Fruit fly (Drosophila melanogaster): ENCODE data around the gene dos.

Gene dos

DNA sequence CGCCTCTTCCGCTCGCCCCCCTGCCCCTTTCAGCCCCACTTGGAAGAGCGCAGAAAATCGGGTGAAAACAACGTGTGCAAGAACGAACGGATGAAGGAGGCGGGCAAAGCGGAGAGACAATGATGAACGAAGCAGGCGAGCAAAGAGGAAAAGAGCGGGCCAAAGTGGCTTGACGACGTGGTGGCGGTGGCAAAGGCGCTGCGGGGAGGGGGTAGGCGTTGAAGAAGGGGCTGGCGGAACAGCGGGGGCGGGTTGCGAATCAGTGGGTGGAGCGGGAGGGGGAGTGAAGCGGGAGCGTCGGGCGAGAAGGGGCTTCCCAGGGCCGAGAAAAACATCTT, 43.5 kb downstream of the dos start (continued):
- TF ChIP-seq pum (GFP tag; optimal IDR thresholded peaks at IDR 0.05), result no peak
- TF ChIP-seq CG14710 (tag; optimal IDR thresholded peaks at IDR 0.05), result no peak
- no peak for TF ChIP-seq CG17912 (GFP tag; optimal IDR thresholded peaks at IDR 0.05)
- no peak for TF ChIP-seq CkIIα-i1 (GFP tag; IDR thresholded peaks at IDR 0.05)
- TF ChIP-seq CG31365 (tag; optimal IDR thresholded peaks at IDR 0.05), result no peak
- TF ChIP-seq CG7839 (tag; optimal IDR thresholded peaks at IDR 0.05), result no peak
- TF ChIP-seq ssp (GFP tag; IDR thresholded peaks at IDR 0.05), result no peak
- no peak for TF ChIP-seq Atf3 (GFP tag; optimal IDR thresholded peaks at IDR 0.05)
- TF ChIP-seq Sin3A (optimal IDR thresholded peaks at IDR 0.05), result no peak
- no peak for TF ChIP-seq Ets65A (GFP tag)
- TF ChIP-seq cwo (GFP tag; optimal IDR thresholded peaks at IDR 0.05), result no peak
- no peak for TF ChIP-seq onecut (GFP tag; IDR thresholded peaks at IDR 0.05)
- no peak for TF ChIP-seq sens-2 (GFP tag; IDR thresholded peaks at IDR 0.05)
- no peak for TF ChIP-seq inv (GFP tag; IDR thresholded peaks at IDR 0.05; ENCODE audit: partially characterized antibody)
- TF ChIP-seq HmgZ (tag; optimal IDR thresholded peaks at IDR 0.05), result peak; percentile 6
- no peak for TF ChIP-seq grau (tag; optimal IDR thresholded peaks at IDR 0.05)
- TF ChIP-seq Dek (tag; optimal IDR thresholded peaks at IDR 0.05), result no peak
- no peak for TF ChIP-seq CG13424 (tag; optimal IDR thresholded peaks at IDR 0.05)
- no peak for TF ChIP-seq YL-1 (GFP tag; optimal IDR thresholded peaks at IDR 0.05)
- TF ChIP-seq CG10543 (GFP tag; optimal IDR thresholded peaks at IDR 0.05), result peak; percentile 35
- TF ChIP-seq CG9609 (GFP tag; optimal IDR thresholded peaks at IDR 0.05), result no peak
- no peak for TF ChIP-seq CG43689 (GFP tag; IDR thresholded peaks at IDR 0.05)
- no peak for TF ChIP-seq gce (GFP tag; IDR thresholded peaks at IDR 0.05)
- TF ChIP-seq CG31224 (GFP tag; IDR thresholded peaks at IDR 0.05), result 0 out of 2 replicates have a peak, but pooled peaks have one; percentile 21
- no peak for TF ChIP-seq sna (GFP tag; IDR thresholded peaks at IDR 0.05; ENCODE audit: partially characterized antibody)
- TF ChIP-seq CG32767 (GFP tag; IDR thresholded peaks at IDR 0.05), result no peak; the same call in 1 of the 2 replicates
- TF ChIP-seq Asciz (GFP tag; optimal IDR thresholded peaks at IDR 0.05), result no peak
- TF ChIP-seq dm (GFP tag; optimal IDR thresholded peaks at IDR 0.05), result no peak
- no peak for TF ChIP-seq ems (GFP tag; optimal IDR thresholded peaks at IDR 0.05)
- TF ChIP-seq CG4707 (GFP tag; optimal IDR thresholded peaks at IDR 0.05), result no peak
- no peak for TF ChIP-seq gem (tag; optimal IDR thresholded peaks at IDR 0.05)
- TF ChIP-seq CG15073 (GFP tag; optimal IDR thresholded peaks at IDR 0.05), result no peak
- no peak for TF ChIP-seq CG42726 (GFP tag; IDR thresholded peaks at IDR 0.05; ENCODE audit: partially characterized antibody)
- no peak for TF ChIP-seq peb (GFP tag; IDR thresholded peaks at IDR 0.05)
- no peak for TF ChIP-seq HmgD (GFP tag; optimal IDR thresholded peaks at IDR 0.05)
- no peak for TF ChIP-seq dimm (GFP tag; IDR thresholded peaks at IDR 0.05)
- no peak for TF ChIP-seq phol (tag; optimal IDR thresholded peaks at IDR 0.05)
- TF ChIP-seq psq (GFP tag; optimal IDR thresholded peaks at IDR 0.05), result peak; percentile 100
- TF ChIP-seq Hr51 (GFP tag; optimal IDR thresholded peaks at IDR 0.05), result no peak
- TF ChIP-seq Mrtf (GFP tag; IDR thresholded peaks at IDR 0.05), result no peak
- TF ChIP-seq D (optimal IDR thresholded peaks at IDR 0.05), result no peak
- no peak for TF ChIP-seq D (GFP tag; optimal IDR thresholded peaks at IDR 0.05)
- TF ChIP-seq Hey (tag; optimal IDR thresholded peaks at IDR 0.05), result no peak
- no peak for TF ChIP-seq Six4 (GFP tag; optimal IDR thresholded peaks at IDR 0.05)
- TF ChIP-seq BtbVII (GFP tag; optimal IDR thresholded peaks at IDR 0.05), result no peak
- no peak for TF ChIP-seq Dip2 (GFP tag; IDR thresholded peaks at IDR 0.05)
- TF ChIP-seq CG2120 (GFP tag; optimal IDR thresholded peaks at IDR 0.05), result no peak
- no peak for TF ChIP-seq hb (GFP tag; IDR thresholded peaks at IDR 0.05; ENCODE audit: partially characterized antibody)
- TF ChIP-seq CG7963 (GFP tag; IDR thresholded peaks at IDR 0.05; ENCODE audit: partially characterized antibody), result no peak
- no peak for TF ChIP-seq CG10274 (GFP tag; optimal IDR thresholded peaks at IDR 0.05)
- TF ChIP-seq Fer3 (tag; optimal IDR thresholded peaks at IDR 0.05), result no peak
- TF ChIP-seq Trl (optimal IDR thresholded peaks at IDR 0.05), result peak; percentile 5 to 6
- TF ChIP-seq Trl (GFP tag; optimal IDR thresholded peaks at IDR 0.05), result no peak
